Worm (Caenorhabditis elegans): ENCODE results near the gene tsp-10.

tsp-10 gene

DNA sequence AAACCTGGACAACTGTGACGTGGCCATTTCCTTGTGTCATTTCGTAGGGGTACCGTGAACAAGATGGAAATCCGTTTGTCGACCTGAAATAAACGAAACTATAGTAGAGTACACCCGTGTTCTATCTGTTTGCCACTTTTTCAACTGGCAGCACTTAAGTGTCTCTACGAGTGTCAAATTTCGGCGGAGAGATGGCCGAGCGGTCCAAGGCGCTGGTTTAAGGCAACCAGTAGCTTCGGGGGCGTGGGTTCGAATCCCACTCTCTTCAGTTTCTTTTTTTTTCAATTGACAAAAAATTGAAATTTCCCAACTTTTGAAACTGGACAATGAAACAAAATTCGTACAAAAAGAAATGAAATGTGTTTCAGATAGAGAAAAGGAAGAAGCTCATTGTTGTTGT is 3.2 kb downstream of the tsp-10 start (continued):
- TF ChIP-seq aly-2 (tag; optimal IDR thresholded peaks at IDR 0.05) (no peak), nhr-67 (tag; optimal IDR thresholded peaks at IDR 0.05) (no peak), lin-15B (tag; optimal IDR thresholded peaks at IDR 0.05) (no peak), pha-4 (tag; optimal IDR thresholded peaks at IDR 0.05) (peak; percentile 44), elt-1 (tag; optimal IDR thresholded peaks at IDR 0.05) (no peak)

DNA sequence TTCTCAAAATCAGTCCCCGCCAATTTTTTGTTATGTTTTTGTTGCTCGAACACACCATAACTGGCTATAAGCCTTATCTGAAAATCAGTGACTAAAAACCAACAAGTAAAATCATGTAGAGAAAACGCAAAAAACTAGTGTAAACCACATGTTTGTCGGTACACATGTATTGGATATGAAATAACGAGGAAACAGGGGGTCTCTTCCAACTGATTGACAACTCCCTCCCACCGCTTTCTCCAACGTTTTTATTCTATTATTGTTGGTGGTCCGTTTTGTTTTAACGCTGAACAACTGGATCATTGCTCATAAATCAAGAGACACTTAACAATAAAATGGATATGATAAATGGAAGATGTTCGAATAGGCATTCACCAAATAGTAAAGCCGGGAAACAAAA is 8.4 kb downstream of the tsp-10 start:
- TF ChIP-seq egl-5 (tag; optimal IDR thresholded peaks at IDR 0.05) (peak; percentile 40), nhr-11 (tag; optimal IDR thresholded peaks at IDR 0.05) (no peak)

DNA sequence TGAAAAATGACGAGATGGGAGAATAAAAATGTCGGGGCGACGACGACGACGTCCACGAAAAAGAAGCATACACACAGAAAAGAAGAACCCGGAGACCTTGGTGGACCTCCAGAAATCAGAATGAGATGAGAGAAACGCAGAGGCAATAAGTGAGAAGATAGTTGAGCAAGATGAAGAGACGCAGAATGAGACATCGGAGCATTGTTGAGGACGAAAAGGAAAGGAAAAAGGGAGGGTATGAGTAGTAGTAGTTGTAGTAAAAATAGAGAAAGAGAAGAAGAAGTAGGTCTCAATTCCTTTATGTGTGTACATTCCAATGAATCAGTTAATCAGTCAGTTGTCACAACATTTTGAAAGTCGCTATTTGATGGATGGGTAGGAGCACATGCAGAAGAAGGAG is 10.9 kb downstream of the tsp-10 start, which contains the start of gene T14B4.8:
T14B4.8 (minus strand) TSS at position 60 of the 400 bp plus-strand sequence.
- TF ChIP-seq nfya-1 (tag; optimal IDR thresholded peaks at IDR 0.05; ENCODE audit: insufficient read depth) (peak; percentile 46), fkh-10 (GFP tag; optimal IDR thresholded peaks at IDR 0.05) (no peak), ama-1 (optimal IDR thresholded peaks at IDR 0.05) (no peak), hmg-11 (tag; optimal IDR thresholded peaks at IDR 0.05) (peak; percentile 21)

DNA sequence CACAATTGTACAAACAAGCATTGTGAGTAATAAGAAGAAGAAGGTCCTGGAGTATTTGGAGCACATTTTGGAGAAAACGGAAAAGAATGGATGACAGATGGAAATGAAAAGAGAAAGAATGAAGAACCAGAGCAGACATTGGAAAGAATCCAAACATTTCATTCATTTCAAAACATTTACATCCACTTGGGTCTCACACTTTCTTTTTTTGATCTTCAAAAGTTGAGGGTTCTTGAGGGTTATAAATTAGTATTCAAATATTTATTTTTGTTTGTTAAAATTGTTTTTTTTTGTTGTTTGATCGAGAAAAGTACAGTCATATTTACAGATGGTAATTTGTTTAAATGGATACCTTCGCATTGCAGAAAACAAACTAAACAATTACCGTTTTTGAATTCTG is 15.3 kb downstream of the tsp-10 start, which contains the start of gene T14B4.9:
T14B4.9 (minus strand) TSS at position 101 of the 400 bp plus-strand sequence.
- no peak for TF ChIP-seq nhr-12 (tag; optimal IDR thresholded peaks at IDR 0.05)
- TF ChIP-seq nhr-23 (tag; optimal IDR thresholded peaks at IDR 0.05) = no peak
- no peak for TF ChIP-seq skn-1 (tag; optimal IDR thresholded peaks at IDR 0.05)
- no peak for TF ChIP-seq daf-12 (tag; optimal IDR thresholded peaks at IDR 0.05)
- TF ChIP-seq nhr-25 (tag; optimal IDR thresholded peaks at IDR 0.05) = no peak
- no peak for TF ChIP-seq hmg-11 (tag; optimal IDR thresholded peaks at IDR 0.05)
- TF ChIP-seq nhr-76 (tag; optimal IDR thresholded peaks at IDR 0.05) = no peak
- TF ChIP-seq unc-39 (tag; optimal IDR thresholded peaks at IDR 0.05) = no peak
- no peak for TF ChIP-seq lin-15B (tag; optimal IDR thresholded peaks at IDR 0.05)
- no peak for TF ChIP-seq nhr-28 (tag; optimal IDR thresholded peaks at IDR 0.05)
- TF ChIP-seq fkh-2 (tag; optimal IDR thresholded peaks at IDR 0.05) = no peak
- TF ChIP-seq ceh-82 (tag; optimal IDR thresholded peaks at IDR 0.05) = no peak
- no peak for TF ChIP-seq ztf-4 (tag; optimal IDR thresholded peaks at IDR 0.05)
- TF ChIP-seq lsy-12 (tag; optimal IDR thresholded peaks at IDR 0.05) = no peak
- no peak for TF ChIP-seq nhr-77 (tag; optimal IDR thresholded peaks at IDR 0.05)

DNA sequence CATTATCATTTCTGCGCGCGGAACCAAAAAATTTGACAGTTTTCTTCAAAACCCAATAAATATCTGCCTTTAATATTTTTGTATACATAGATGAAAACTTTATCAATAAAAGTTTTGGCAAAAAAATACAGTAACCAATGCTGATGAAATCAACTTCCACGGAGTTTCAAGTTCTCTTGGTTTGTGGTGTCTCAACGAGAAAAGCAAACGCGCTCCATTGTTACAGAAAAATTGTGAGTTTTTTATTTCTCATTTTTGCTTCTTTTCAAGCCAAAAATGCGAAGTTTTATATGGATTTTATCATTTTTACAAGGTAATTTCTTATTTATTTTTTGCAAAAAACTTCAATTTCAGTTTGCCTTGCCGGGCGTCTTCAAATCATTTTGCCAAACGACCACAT is 16.3 kb downstream of the tsp-10 start, which contains the start of gene T14B4.3:
T14B4.3 (plus strand) TSS at position 264 of the 400 bp plus-strand sequence.
- TF ChIP-seq nhr-25 (tag; optimal IDR thresholded peaks at IDR 0.05) (peak; percentile 54), nfya-1 (tag; optimal IDR thresholded peaks at IDR 0.05; ENCODE audit: insufficient read depth) (peak; percentile 69), nhr-43 (tag; optimal IDR thresholded peaks at IDR 0.05; ENCODE audit: poor library complexity, severe bottlenecking) (peak; percentile 69), pha-4 (tag; optimal IDR thresholded peaks at IDR 0.05) (peak; percentile 93), egl-5 (tag; optimal IDR thresholded peaks at IDR 0.05) (peak; percentile 21), fkh-2 (tag; optimal IDR thresholded peaks at IDR 0.05) (no peak), lsy-12 (tag; optimal IDR thresholded peaks at IDR 0.05) (peak; percentile 15), ZK546.5 (tag; optimal IDR thresholded peaks at IDR 0.05) (no peak), snpc-4 (tag; optimal IDR thresholded peaks at IDR 0.05) (peak; percentile 25), pqm-1 (tag; optimal IDR thresholded peaks at IDR 0.05) (peak; percentile 54), elt-2 (tag; optimal IDR thresholded peaks at IDR 0.05) (peak; percentile 27), lin-15B (tag; optimal IDR thresholded peaks at IDR 0.05) (peak; percentile 87), fos-1 (tag; optimal IDR thresholded peaks at IDR 0.05) (no peak), lin-39 (tag; optimal IDR thresholded peaks at IDR 0.05) (peak; percentile 17), nhr-23 (tag; optimal IDR thresholded peaks at IDR 0.05) (peak; percentile 44)

DNA sequence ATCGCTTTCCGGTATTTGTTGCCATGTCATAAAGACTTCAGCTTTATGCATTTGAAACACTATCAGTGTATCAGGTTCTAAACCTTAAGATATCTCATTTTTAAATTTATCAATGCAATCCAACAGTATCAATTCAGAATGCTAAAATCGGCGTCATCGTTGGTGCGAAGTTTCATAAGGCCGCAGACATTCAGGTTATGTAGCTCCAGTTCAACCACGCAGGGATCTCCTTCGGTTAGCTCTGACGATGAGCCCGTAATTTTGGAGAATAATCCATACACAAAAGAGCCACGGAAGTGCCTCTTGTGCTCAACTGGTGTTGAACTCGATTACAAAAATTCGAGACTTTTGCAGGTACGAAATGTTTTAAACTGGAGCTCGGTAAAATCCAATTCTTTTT is 17.7 kb downstream of the tsp-10 start, which contains the start of gene mrps-18.C:
mrps-18.C (plus strand) TSS at position 138 of the 400 bp plus-strand sequence.
- TF ChIP-seq R02D3.7 (tag; optimal IDR thresholded peaks at IDR 0.05) = no peak
- TF ChIP-seq nhr-25 (tag; optimal IDR thresholded peaks at IDR 0.05) = no peak
- TF ChIP-seq ceh-82 (tag; optimal IDR thresholded peaks at IDR 0.05) = no peak
- TF ChIP-seq daf-12 (tag; optimal IDR thresholded peaks at IDR 0.05) = no peak
- TF ChIP-seq nfya-1 (tag; optimal IDR thresholded peaks at IDR 0.05; ENCODE audit: insufficient read depth) = no peak
- TF ChIP-seq lsy-12 (tag; optimal IDR thresholded peaks at IDR 0.05) = no peak
- TF ChIP-seq mml-1 (tag; optimal IDR thresholded peaks at IDR 0.05) = no peak
- TF ChIP-seq ceh-28 (tag; optimal IDR thresholded peaks at IDR 0.05) = no peak
- TF ChIP-seq hmg-11 (tag; optimal IDR thresholded peaks at IDR 0.05) = no peak
- TF ChIP-seq pqm-1 (tag; optimal IDR thresholded peaks at IDR 0.05) = no peak
- no peak for TF ChIP-seq ZK546.5 (tag; optimal IDR thresholded peaks at IDR 0.05)
- TF ChIP-seq elt-2 (tag; optimal IDR thresholded peaks at IDR 0.05) = no peak
- no peak for TF ChIP-seq elt-3 (tag; optimal IDR thresholded peaks at IDR 0.05)
- TF ChIP-seq nhr-43 (tag; optimal IDR thresholded peaks at IDR 0.05; ENCODE audit: poor library complexity, severe bottlenecking) = no peak
- no peak for TF ChIP-seq fkh-10 (GFP tag; optimal IDR thresholded peaks at IDR 0.05)
- no peak for TF ChIP-seq fkh-2 (tag; optimal IDR thresholded peaks at IDR 0.05)
- no peak for TF ChIP-seq nhr-67 (tag; optimal IDR thresholded peaks at IDR 0.05)
- no peak for TF ChIP-seq sea-2 (GFP tag; optimal IDR thresholded peaks at IDR 0.05)
- TF ChIP-seq ceh-9 (tag; optimal IDR thresholded peaks at IDR 0.05) = no peak
- TF ChIP-seq jun-1 (tag; optimal IDR thresholded peaks at IDR 0.05) = no peak
